Fruit fly (Drosophila melanogaster) S2 (cell line): ENCODE results near the gene Snm1.

Experiments
- CG8478 ChIP-seq: fragments of >200 bp; optimal IDR thresholded peaks from 2 replicates; lab custom pipeline; 2018
- CTCF ChIP-seq, 2 experiments: fragments of >200 bp; optimal IDR thresholded peaks; 2 replicates each; lab custom pipeline; 2018

dm6 chr3R:5588573-5588972, 33.7 kb downstream of the Snm1 start, which contains the start of gene PolZ2:
- TF ChIP-seq CG8478 (lab: Kevin White, UChicago) (no peak), CTCF (optimal IDR thresholded peaks at IDR 0.05; lab: Kevin White, UChicago) (no peak)
